Fruit fly (Drosophila melanogaster): ENCODE data around the gene sba.

The sba gene

dm6 chr3R:23942965-23943413 is 20.2 kb upstream of the sba start, which contains the start of gene Gdh (continued):
- TF ChIP-seq CG6791 (GFP tag; IDR thresholded peaks at IDR 0.05; ENCODE audit: partially characterized antibody) (no peak), Rfx (GFP tag; IDR thresholded peaks at IDR 0.05) (peak; percentile 64), gcm2 (GFP tag; optimal IDR thresholded peaks at IDR 0.05) (no peak), CG16863 (GFP tag; optimal IDR thresholded peaks at IDR 0.05) (no peak), CG2712 (tag; optimal IDR thresholded peaks at IDR 0.05) (peak; percentile 27), Mes4 (GFP tag; optimal IDR thresholded peaks at IDR 0.05) (no peak), CG1603 (tag; optimal IDR thresholded peaks at IDR 0.05) (no peak), Bteb2 (GFP tag; optimal IDR thresholded peaks at IDR 0.05) (no peak), Fer1 (GFP tag; optimal IDR thresholded peaks at IDR 0.05) (peak; percentile 69), Nf-YB (GFP tag; optimal IDR thresholded peaks at IDR 0.05) (no peak), da (GFP tag; optimal IDR thresholded peaks at IDR 0.05) (no peak), dmrt11E (tag; optimal IDR thresholded peaks at IDR 0.05) (no peak), CG1024 (GFP tag; IDR thresholded peaks at IDR 0.05) (no peak), grn (GFP tag; optimal IDR thresholded peaks at IDR 0.05) (peak; percentile 58), rib (GFP tag; IDR thresholded peaks at IDR 0.05) (0 out of 2 replicates have a peak, but pooled peaks have one; percentile 49), CG3163 (GFP tag; optimal IDR thresholded peaks at IDR 0.05) (no peak), CG17568 (GFP tag; optimal IDR thresholded peaks at IDR 0.05) (peak; percentile 35), CG13424 (tag; optimal IDR thresholded peaks at IDR 0.05) (peak; percentile 5), Lim3 (GFP tag; IDR thresholded peaks at IDR 0.05) (no peak), chinmo (GFP tag; IDR thresholded peaks at IDR 0.05; ENCODE audit: partially characterized antibody) (peak; percentile 91; the same call in 3 of the 4 replicates), mam (GFP tag; optimal IDR thresholded peaks at IDR 0.05) (peak; percentile 11), nerfin-2 (GFP tag; IDR thresholded peaks at IDR 0.05; ENCODE audit: partially characterized antibody) (no peak), repo (GFP tag; optimal IDR thresholded peaks at IDR 0.05) (no peak), hbn (GFP tag; IDR thresholded peaks at IDR 0.05; ENCODE audit: partially characterized antibody) (peak; percentile 25; the same call in 1 of the 2 replicates), Stat92E (GFP tag; optimal IDR thresholded peaks at IDR 0.05) (peak in 1 of 3 experiments; percentile 12), toy (GFP tag; IDR thresholded peaks at IDR 0.05) (no peak), Atf6 (GFP tag; IDR thresholded peaks at IDR 0.05) (peak; percentile 55), knrl (GFP tag; IDR thresholded peaks at IDR 0.05; ENCODE audit: partially characterized antibody) (0 out of 3 replicates have a peak, but pooled peaks have one; percentile 33), amos (GFP tag; IDR thresholded peaks at IDR 0.05; ENCODE audit: partially characterized antibody) (peak; percentile 60; the same call in 1 of the 2 replicates), NfI (GFP tag; optimal IDR thresholded peaks at IDR 0.05) (peak; percentile 26), caup (GFP tag; optimal IDR thresholded peaks at IDR 0.05; ENCODE audit: severe bottlenecking) (peak; percentile 64), CG17802 (tag; optimal IDR thresholded peaks at IDR 0.05) (no peak), salm (tag; optimal IDR thresholded peaks at IDR 0.05) (no peak), ranshi (GFP tag; IDR thresholded peaks at IDR 0.05) (peak; percentile 27; the same call in 1 of the 2 replicates), B-H2 (GFP tag; optimal IDR thresholded peaks at IDR 0.05) (peak; percentile 59), CrebB (tag; optimal IDR thresholded peaks at IDR 0.05) (peak; percentile 41), Bgb (GFP tag; IDR thresholded peaks at IDR 0.05; ENCODE audit: partially characterized antibody) (peak; percentile 68; the same call in 1 of the 2 replicates), CG9215 (GFP tag; IDR thresholded peaks at IDR 0.05) (no peak), Med (GFP tag) (peak; percentile 94), Gsc (GFP tag; IDR thresholded peaks at IDR 0.05) (no peak), CG12769 (tag; optimal IDR thresholded peaks at IDR 0.05) (peak; percentile 35), Nf-YA (GFP tag; IDR thresholded peaks at IDR 0.05) (no peak; the same call in 1 of the 2 replicates), lbe (GFP tag; optimal IDR thresholded peaks at IDR 0.05) (peak; percentile 33), bab2 (GFP tag; optimal IDR thresholded peaks at IDR 0.05) (no peak), Ptx1 (GFP tag; IDR thresholded peaks at IDR 0.05) (no peak), CG31388 (GFP tag; optimal IDR thresholded peaks at IDR 0.05) (no peak), CG15514 (GFP tag; optimal IDR thresholded peaks at IDR 0.05) (peak; percentile 49), shn (GFP tag; optimal IDR thresholded peaks at IDR 0.05) (no peak), CG18476 (GFP tag; optimal IDR thresholded peaks at IDR 0.05) (no peak)

Measured in whole organism, embryonic.